Worm (Caenorhabditis elegans): Measurements from ENCODE around the gene dpf-4.

ce11 chrIII:5874664-5875417, 15.7 kb downstream of the dpf-4 start:
- TF ChIP-seq mxl-2 (GFP tag; conservative IDR thresholded peaks at IDR 0.05) (no peak), egl-27 (tag; optimal IDR thresholded peaks at IDR 0.05) (no peak), tra-1 (GFP tag; IDR thresholded peaks at IDR 0.05) (no peak), nhr-10 (tag; optimal IDR thresholded peaks at IDR 0.05) (no peak), fkh-10 (GFP tag; optimal IDR thresholded peaks at IDR 0.05) (no peak), zfp-2 (tag; optimal IDR thresholded peaks at IDR 0.05) (no peak)

Measured in whole organism, L4 larva.